Fruit fly (Drosophila melanogaster) S2 (cell line): ENCODE data around the gene Trl.

Experiments
- CG8478 ChIP-seq: fragments of >200 bp; optimal IDR thresholded peaks from 2 replicates; lab custom pipeline; 2018
- CTCF ChIP-seq, 2 experiments: fragments of >200 bp; optimal IDR thresholded peaks; 2 replicates each; lab custom pipeline; 2018

DNA sequence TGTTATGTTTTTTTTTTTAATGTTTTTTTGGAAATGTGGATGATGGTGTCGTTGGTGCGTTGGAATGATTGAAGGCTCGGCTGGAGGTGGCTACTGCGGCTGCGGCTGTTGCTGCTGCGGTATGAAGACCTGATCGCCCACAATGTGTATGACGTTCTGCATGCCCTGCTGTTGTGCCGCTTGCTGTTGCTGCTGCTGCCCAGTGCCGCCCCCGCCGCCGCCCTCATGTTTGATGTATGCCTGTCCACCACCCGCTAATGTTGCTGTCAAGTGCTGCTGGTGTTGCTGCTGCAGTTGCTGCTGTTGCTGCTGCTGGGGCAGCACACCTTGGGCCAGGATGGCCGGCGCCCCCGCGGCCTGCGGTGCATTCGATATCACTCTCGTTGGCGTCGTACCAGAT lies 8.0 kb downstream of the Trl start:
- TF ChIP-seq CG8478 (lab: Kevin White, UChicago) = no peak
- no peak for TF ChIP-seq CTCF (optimal IDR thresholded peaks at IDR 0.05; lab: Kevin White, UChicago)
